Worm (Caenorhabditis elegans) whole organism, mixed stage, embryonic: ENCODE measurements around the gene C53D6.8.

Experiments used
- elt-3 ChIP-seq: fragments of 150-350 bp; optimal IDR thresholded peaks from 2 replicates; lab custom pipeline; 2014; ENCODE audit warnings: missing biosample characterization, missing genetic modification characterization
- lin-13 ChIP-seq: fragments of 150-350 bp; optimal IDR thresholded peaks from 2 replicates; lab custom pipeline; 2014; ENCODE audit warnings: missing biosample characterization, missing genetic modification characterization
- lsy-2 ChIP-seq: fragments of 150-350 bp; optimal IDR thresholded peaks from 2 replicates; lab custom pipeline; 2014; ENCODE audit warnings: missing biosample characterization, missing genetic modification characterization
- nhr-28 ChIP-seq: fragments of 150-350 bp; optimal IDR thresholded peaks from 2 replicates; lab custom pipeline; 2014; ENCODE audit warnings: missing biosample characterization, missing genetic modification characterization
- nhr-76 ChIP-seq: sonication (generic microtip); optimal IDR thresholded peaks from 2 replicates; lab custom pipeline; 2017; ENCODE audit warnings: missing biosample characterization, missing genetic modification characterization
- unc-120 ChIP-seq: sonication (generic microtip); optimal IDR thresholded peaks from 2 replicates; lab custom pipeline; 2017; ENCODE audit warnings: missing genetic modification characterization, missing compliant biosample characterization; ENCODE audit not compliant: poor library complexity, severe bottlenecking
- unc-39 ChIP-seq: fragments of 150-350 bp; optimal IDR thresholded peaks from 2 replicates; lab custom pipeline; 2014; ENCODE audit warnings: missing biosample characterization, missing genetic modification characterization
- zip-8 ChIP-seq: fragments of 150-350 bp; optimal IDR thresholded peaks from 2 replicates; lab custom pipeline; 2014; ENCODE audit warnings: missing biosample characterization, missing genetic modification characterization

- TF ChIP-seq nhr-28 (tag; lab: Kevin White, UChicago), result no peak
- TF ChIP-seq elt-3 (tag; lab: Kevin White, UChicago), result no peak
- TF ChIP-seq lin-13 (tag; lab: Kevin White, UChicago), result no peak
- TF ChIP-seq nhr-76 (tag; lab: Kevin White, UChicago), result no peak
- TF ChIP-seq unc-120 (tag; lab: Kevin White, UChicago), result no peak
- no peak for TF ChIP-seq unc-39 (tag; lab: Kevin White, UChicago)
- no peak for TF ChIP-seq lsy-2 (tag; lab: Kevin White, UChicago)
- no peak for TF ChIP-seq zip-8 (tag; lab: Kevin White, UChicago)
These were observed 2.8 kb upstream of the C53D6.8 start, which contains the start of gene unc-129 for ce11 chrIV:9005310-9005709.
